Fruit fly (Drosophila melanogaster) whole organism, embryonic: ENCODE data around the gene mrva.

Experiments
- ATbp ChIP-seq: fragments of 200-800 bp; sonication (Bioruptor generic); optimal IDR thresholded peaks from 2 replicates; lab custom pipeline; 2017; ENCODE audit warnings: missing biosample characterization, mild to moderate bottlenecking, missing genetic modification characterization, missing genetic modification reagents
- Adf1 ChIP-seq: fragments of 200-800 bp; sonication (Bioruptor generic); IDR thresholded peaks from 2 replicates; pipeline ENCODE4 v1.3.6; 2022; ENCODE audit warnings: missing biosample characterization, missing genetic modification characterization
- Antp ChIP-seq: fragments of 200-800 bp; sonication (Bioruptor generic); optimal IDR thresholded peaks from 3 replicates; lab custom pipeline; 2016; ENCODE audit warnings: missing biosample characterization, missing genetic modification characterization
- Asciz ChIP-seq: fragments of 200-800 bp; sonication (Bioruptor generic); optimal IDR thresholded peaks from 2 replicates; lab custom pipeline; 2017; ENCODE audit warnings: missing biosample characterization, mild to moderate bottlenecking, missing genetic modification characterization, missing genetic modification reagents
- Atf6 ChIP-seq: fragments of 200-800 bp; sonication (Bioruptor generic); IDR thresholded peaks from 2 replicates; pipeline ENCODE4 v1.3.6; 2022; ENCODE audit warnings: missing biosample characterization, missing genetic modification characterization
- CG1024 ChIP-seq: fragments of 200-800 bp; sonication (Bioruptor generic); IDR thresholded peaks from 2 replicates; pipeline ENCODE4 v1.3.6; 2022; ENCODE audit warnings: missing biosample characterization, missing genetic modification characterization
- CG10366 ChIP-seq: fragments of 200-800 bp; sonication (Bioruptor generic); IDR thresholded peaks from 2 replicates; pipeline ENCODE4 v1.3.6; 2022; ENCODE audit warnings: missing biosample characterization, missing genetic modification characterization
- CG12155 ChIP-seq: fragments of 200-800 bp; sonication (Bioruptor generic); optimal IDR thresholded peaks from 3 replicates; lab custom pipeline; 2016; ENCODE audit warnings: missing biosample characterization, missing genetic modification characterization
- CG12942 ChIP-seq: fragments of 200-800 bp; sonication (Bioruptor generic); optimal IDR thresholded peaks from 3 replicates; lab custom pipeline; 2016; ENCODE audit warnings: missing biosample characterization, missing genetic modification characterization
- CG14050 ChIP-seq: fragments of 200-800 bp; sonication (Bioruptor generic); IDR thresholded peaks from 3 replicates; pipeline ENCODE4 v1.3.6; 2022; ENCODE audit warnings: missing biosample characterization, missing genetic modification characterization
- CG17912 ChIP-seq: fragments of 200-800 bp; sonication (Bioruptor generic); optimal IDR thresholded peaks from 2 replicates; lab custom pipeline; 2018; ENCODE audit warnings: missing biosample characterization, mild to moderate bottlenecking, missing genetic modification characterization
- CG2120 ChIP-seq: fragments of 200-800 bp; sonication (Bioruptor generic); optimal IDR thresholded peaks from 3 replicates; lab custom pipeline; 2016; ENCODE audit warnings: missing biosample characterization, missing genetic modification characterization
- CG2712 ChIP-seq: fragments of 200-800 bp; optimal IDR thresholded peaks from 3 replicates; lab custom pipeline; 2019; ENCODE audit warnings: missing biosample characterization, mild to moderate bottlenecking, missing genetic modification characterization, moderate library complexity
- CG34376 ChIP-seq: fragments of 200-800 bp; sonication (Bioruptor generic); optimal IDR thresholded peaks from 2 replicates; lab custom pipeline; 2018; ENCODE audit warnings: missing biosample characterization, mild to moderate bottlenecking, missing genetic modification characterization
- CG5180 ChIP-seq: fragments of 200-800 bp; sonication (Bioruptor generic); optimal IDR thresholded peaks from 3 replicates; lab custom pipeline; 2017; ENCODE audit warnings: missing biosample characterization, missing genetic modification characterization, mild to moderate bottlenecking, moderate library complexity, missing genetic modification reagents
- CG6791 ChIP-seq: fragments of 200-800 bp; sonication (Bioruptor generic); IDR thresholded peaks from 3 replicates; pipeline ENCODE4 v1.3.6; 2022; ENCODE audit warnings: missing biosample characterization, missing genetic modification characterization; ENCODE audit not compliant: partially characterized antibody
- CG8281 ChIP-seq: fragments of 200-800 bp; sonication (Bioruptor generic); optimal IDR thresholded peaks from 2 replicates; lab custom pipeline; 2018; ENCODE audit warnings: missing biosample characterization, mild to moderate bottlenecking, missing genetic modification characterization, moderate library complexity
- CG9932 ChIP-seq: fragments of 200-800 bp; sonication (Bioruptor generic); IDR thresholded peaks from 2 replicates; pipeline ENCODE4 v1.3.6; 2022; ENCODE audit warnings: missing biosample characterization, missing genetic modification characterization
- CHES-1-like ChIP-seq: fragments of 200-800 bp; sonication (Bioruptor generic); optimal IDR thresholded peaks from 2 replicates; lab custom pipeline; 2016; ENCODE audit warnings: missing biosample characterization, missing genetic modification characterization
- CoRest ChIP-seq: fragments of 200-800 bp; sonication (Bioruptor generic); optimal IDR thresholded peaks from 3 replicates; lab custom pipeline; 2018; ENCODE audit warnings: missing biosample characterization, mild to moderate bottlenecking, missing genetic modification characterization, moderate library complexity
- D19A ChIP-seq: fragments of 200-800 bp; optimal IDR thresholded peaks from 3 replicates; lab custom pipeline; 2019; ENCODE audit warnings: missing biosample characterization, mild to moderate bottlenecking, missing genetic modification characterization, moderate library complexity
- Doc2 ChIP-seq: fragments of 200-800 bp; sonication (Bioruptor generic); IDR thresholded peaks from 2 replicates; pipeline ENCODE4 v1.3.6; 2022; ENCODE audit warnings: missing biosample characterization, missing genetic modification characterization
- Dp ChIP-seq: fragments of 200-800 bp; sonication (Bioruptor generic); optimal IDR thresholded peaks from 2 replicates; lab custom pipeline; 2018; ENCODE audit warnings: missing biosample characterization, mild to moderate bottlenecking, missing genetic modification characterization, moderate library complexity
- Fer1 ChIP-seq: fragments of 200-800 bp; sonication (Bioruptor generic); optimal IDR thresholded peaks from 2 replicates; lab custom pipeline; 2017; ENCODE audit warnings: missing biosample characterization, mild to moderate bottlenecking, missing genetic modification characterization
- GATAe ChIP-seq: fragments of 200-800 bp; sonication (Bioruptor generic); conservative IDR thresholded peaks from 2 replicates; pipeline ENCODE4 v1.3.6; 2022; ENCODE audit warnings: missing biosample characterization, missing genetic modification characterization
- HLH4C ChIP-seq: fragments of 200-800 bp; sonication (Bioruptor generic); IDR thresholded peaks from 3 replicates; pipeline ENCODE4 v1.3.6; 2022; ENCODE audit warnings: missing biosample characterization, missing genetic modification characterization; ENCODE audit not compliant: partially characterized antibody
- Neu2 ChIP-seq: fragments of 200-800 bp; sonication (Bioruptor generic); optimal IDR thresholded peaks from 3 replicates; lab custom pipeline; 2016; ENCODE audit warnings: missing biosample characterization, missing genetic modification characterization, borderline replicate concordance
- Oli ChIP-seq: fragments of 200-800 bp; sonication (Bioruptor generic); optimal IDR thresholded peaks from 2 replicates; lab custom pipeline; 2018; ENCODE audit warnings: missing biosample characterization, mild to moderate bottlenecking, missing genetic modification characterization, moderate library complexity
- Side ChIP-seq: fragments of 200-800 bp; sonication (Bioruptor generic); optimal IDR thresholded peaks from 2 replicates; lab custom pipeline; 2016; ENCODE audit warnings: missing biosample characterization, missing genetic modification characterization
- Spps ChIP-seq: fragments of 200-800 bp; sonication (Bioruptor generic); optimal IDR thresholded peaks from 2 replicates; lab custom pipeline; 2018; ENCODE audit warnings: missing biosample characterization, mild to moderate bottlenecking, missing genetic modification characterization
- ac ChIP-seq: fragments of 200-800 bp; sonication (Bioruptor generic); optimal IDR thresholded peaks from 3 replicates; lab custom pipeline; 2017; ENCODE audit warnings: missing biosample characterization, mild to moderate bottlenecking, missing genetic modification characterization
- al ChIP-seq: fragments of 200-800 bp; sonication (Bioruptor generic); IDR thresholded peaks from 2 replicates; pipeline ENCODE4 v1.3.6; 2022; ENCODE audit warnings: missing biosample characterization, missing genetic modification characterization
- bowl ChIP-seq: fragments of 200-800 bp; sonication (Bioruptor generic); IDR thresholded peaks from 2 replicates; pipeline ENCODE4 v1.3.6; 2022; ENCODE audit warnings: missing biosample characterization, missing genetic modification characterization
- danr ChIP-seq: fragments of 200-800 bp; sonication (Bioruptor generic); IDR thresholded peaks from 2 replicates; pipeline ENCODE4 v1.3.6; 2022; ENCODE audit warnings: missing biosample characterization, missing genetic modification characterization
- dati ChIP-seq: fragments of 200-800 bp; sonication (Bioruptor generic); IDR thresholded peaks from 2 replicates; pipeline ENCODE4 v1.3.6; 2022; ENCODE audit warnings: missing biosample characterization, missing genetic modification characterization
- disco-r ChIP-seq: fragments of 200-800 bp; sonication (Bioruptor generic); optimal IDR thresholded peaks from 2 replicates; lab custom pipeline; 2016; ENCODE audit warnings: missing biosample characterization, missing genetic modification characterization
- eyg ChIP-seq: fragments of 200-800 bp; sonication (Bioruptor generic); optimal IDR thresholded peaks from 3 replicates; lab custom pipeline; 2016; ENCODE audit warnings: missing biosample characterization, missing genetic modification characterization
- fu2 ChIP-seq: fragments of 200-800 bp; sonication (Bioruptor generic); optimal IDR thresholded peaks from 2 replicates; lab custom pipeline; 2016; ENCODE audit warnings: missing biosample characterization, missing genetic modification characterization
- gsb-n ChIP-seq: fragments of 200-800 bp; sonication (Bioruptor generic); optimal IDR thresholded peaks from 3 replicates; lab custom pipeline; 2018; ENCODE audit warnings: missing biosample characterization, mild to moderate bottlenecking, missing genetic modification characterization
- insv ChIP-seq, 2 experiments: fragments of 200-800 bp; sonication (Bioruptor generic); optimal IDR thresholded peaks; 3 replicates each; lab custom pipeline; 2016 to 2018; ENCODE audit warnings: missing biosample characterization in 2 of 2, missing genetic modification characterization in 2 of 2
- lmd ChIP-seq: fragments of 200-800 bp; sonication (Bioruptor generic); IDR thresholded peaks from 2 replicates; pipeline ENCODE4 v1.3.6; 2022; ENCODE audit warnings: missing biosample characterization, missing genetic modification characterization
- ro ChIP-seq: fragments of 200-800 bp; sonication (Bioruptor generic); IDR thresholded peaks from 2 replicates; pipeline ENCODE4 v1.3.6; 2022; ENCODE audit warnings: missing biosample characterization, missing genetic modification characterization
- sc ChIP-seq, 3 experiments: fragments of >200 bp in 2 of 3; fragments of 200-800 bp in 1 of 3; sonication (Bioruptor generic) in 1 of 3; optimal IDR thresholded peaks; 2 replicates in 2 of 3; 3 replicates in 1 of 3; lab custom pipeline; 2017; ENCODE audit warnings: mild to moderate bottlenecking in 1 of 3, missing biosample characterization in 1 of 3, missing genetic modification characterization in 1 of 3, missing genetic modification reagents in 1 of 3
- slp2 ChIP-seq: fragments of 200-800 bp; sonication (Bioruptor generic); optimal IDR thresholded peaks from 2 replicates; lab custom pipeline; 2016; ENCODE audit warnings: missing biosample characterization, missing genetic modification characterization
- so ChIP-seq: fragments of 200-800 bp; sonication (Bioruptor generic); IDR thresholded peaks from 3 replicates; pipeline ENCODE4 v1.3.6; 2022; ENCODE audit warnings: missing biosample characterization, missing genetic modification characterization
- sqz ChIP-seq: fragments of 200-800 bp; sonication (Bioruptor generic); optimal IDR thresholded peaks from 3 replicates; lab custom pipeline; 2018; ENCODE audit warnings: missing biosample characterization, mild to moderate bottlenecking, missing genetic modification characterization
- tll ChIP-seq, 2 experiments: fragments of 200-800 bp in 1 of 2; fragments of >200 bp in 1 of 2; sonication (Bioruptor generic) in 1 of 2; optimal IDR thresholded peaks; 2 replicates each; lab custom pipeline; 2017 to 2019; ENCODE audit warnings: missing biosample characterization in 2 of 2, missing genetic modification characterization in 2 of 2, mild to moderate bottlenecking in 1 of 2, moderate library complexity in 1 of 2
- tup ChIP-seq: fragments of 200-800 bp; sonication (Bioruptor generic); optimal IDR thresholded peaks from 2 replicates; lab custom pipeline; 2016; ENCODE audit warnings: missing biosample characterization, mild to moderate bottlenecking, missing genetic modification characterization, moderate library complexity
- wor ChIP-seq: fragments of 200-800 bp; sonication (Bioruptor generic); IDR thresholded peaks from 2 replicates; pipeline ENCODE4 v1.3.6; 2022; ENCODE audit warnings: missing biosample characterization, missing genetic modification characterization
- zen2 ChIP-seq: fragments of 200-800 bp; sonication (Bioruptor generic); IDR thresholded peaks from 3 replicates; pipeline ENCODE4 v1.3.6; 2022; ENCODE audit warnings: missing biosample characterization, missing genetic modification characterization; ENCODE audit not compliant: partially characterized antibody
- zf30C ChIP-seq: fragments of 200-800 bp; sonication (Bioruptor generic); optimal IDR thresholded peaks from 3 replicates; lab custom pipeline; 2018; ENCODE audit warnings: missing biosample characterization, mild to moderate bottlenecking, missing genetic modification characterization

mrva gene

dm6 chr3L:7339216-7339742 is 10.6 kb upstream of the mrva start, which contains the start of the genes lark and eco (continued):
- TF ChIP-seq danr (GFP tag; lab: Robert Waterston, UW) (no peak), dati (GFP tag; lab: Robert Waterston, UW) (no peak), CG17912 (GFP tag; lab: Kevin White, UChicago) (no peak), lmd (GFP tag; lab: Robert Waterston, UW) (no peak), CG14050 (GFP tag; lab: Robert Waterston, UW) (no peak), CG10366 (GFP tag; lab: Robert Waterston, UW) (no peak), Antp (GFP tag; lab: Kevin White, UChicago) (no peak), CG2120 (GFP tag; lab: Kevin White, UChicago) (no peak), CG5180 (GFP tag; lab: Kevin White, UChicago) (no peak), tll (GFP tag; optimal IDR thresholded peaks at IDR 0.05; lab: Kevin White, UChicago) (no peak), HLH4C (GFP tag; lab: Robert Waterston, UW) (no peak), GATAe (no peak), zf30C (GFP tag; lab: Kevin White, UChicago) (no peak), Fer1 (GFP tag; lab: Kevin White, UChicago) (peak; percentile 4), Asciz (GFP tag; lab: Kevin White, UChicago) (no peak), tup (GFP tag; lab: Kevin White, UChicago) (no peak), CG9932 (GFP tag; lab: Robert Waterston, UW) (no peak), CG8281 (tag; lab: Kevin White, UChicago) (no peak), disco-r (GFP tag; lab: Kevin White, UChicago) (no peak), Spps (tag; lab: Kevin White, UChicago) (no peak), al (GFP tag; lab: Robert Waterston, UW) (no peak), ATbp (GFP tag; lab: Kevin White, UChicago) (no peak), D19A (no peak), sqz (GFP tag; lab: Kevin White, UChicago) (no peak), Adf1 (GFP tag; lab: Robert Waterston, UW) (no peak; the same call in 1 of the 2 replicates), Neu2 (GFP tag; lab: Kevin White, UChicago) (no peak), Oli (tag; lab: Kevin White, UChicago) (no peak), Side (GFP tag; lab: Kevin White, UChicago) (no peak), CG6791 (no peak), Atf6 (0 out of 2 replicates have a peak, but pooled peaks have one; percentile 9), CG1024 (GFP tag; lab: Robert Waterston, UW) (no peak), so (no peak), CG34376 (no peak), ro (no peak), bowl (no peak), slp2 (no peak), Dp (peak; percentile 36), CG2712 (peak; percentile 29), CG12155 (GFP tag; lab: Kevin White, UChicago) (no peak), ac (no peak), zen2 (GFP tag; lab: Robert Waterston, UW) (no peak), insv (GFP tag; optimal IDR thresholded peaks at IDR 0.05; lab: Kevin White, UChicago) (no peak), Doc2 (GFP tag; lab: Robert Waterston, UW) (no peak), wor (GFP tag; lab: Robert Waterston, UW) (no peak), sc (optimal IDR thresholded peaks at IDR 0.05; lab: Kevin White, UChicago) (no peak), sc (GFP tag; optimal IDR thresholded peaks at IDR 0.05; lab: Kevin White, UChicago) (no peak), eyg (GFP tag; lab: Kevin White, UChicago) (no peak), gsb-n (tag; lab: Kevin White, UChicago) (no peak), CG12942 (GFP tag; lab: Kevin White, UChicago) (no peak), fu2 (no peak), CoRest (tag; lab: Kevin White, UChicago) (peak; percentile 8), CHES-1-like (no peak)
